Worm (Caenorhabditis elegans): ENCODE measurements around the gene F01G10.9.
A peak's percentile ranks its signal among the peaks of the same experiment; 100 is the strongest.

F01G10.9 gene

ce11 chrIV:10252886-10253639 lies 6.4 kb downstream of the F01G10.9 start:
- TF ChIP-seq ceh-9 (tag; optimal IDR thresholded peaks at IDR 0.05) = no peak
- TF ChIP-seq skn-1 (tag; optimal IDR thresholded peaks at IDR 0.05) = no peak
- no peak for TF ChIP-seq daf-12 (tag; optimal IDR thresholded peaks at IDR 0.05)
- no peak for TF ChIP-seq fos-1 (tag; optimal IDR thresholded peaks at IDR 0.05)
- TF ChIP-seq elt-3 (tag; optimal IDR thresholded peaks at IDR 0.05) = no peak
- no peak for TF ChIP-seq nhr-23 (tag; optimal IDR thresholded peaks at IDR 0.05)
- no peak for TF ChIP-seq aly-2 (tag; optimal IDR thresholded peaks at IDR 0.05)
- TF ChIP-seq jun-1 (tag; optimal IDR thresholded peaks at IDR 0.05) = peak; percentile 32
- no peak for TF ChIP-seq zag-1 (tag; optimal IDR thresholded peaks at IDR 0.05)
- TF ChIP-seq ama-1 (optimal IDR thresholded peaks at IDR 0.05) = no peak
- no peak for TF ChIP-seq ceh-28 (tag; optimal IDR thresholded peaks at IDR 0.05)
- no peak for TF ChIP-seq R02D3.7 (tag; optimal IDR thresholded peaks at IDR 0.05)
- TF ChIP-seq hmg-11 (tag; optimal IDR thresholded peaks at IDR 0.05) = no peak
- no peak for TF ChIP-seq egl-27 (tag; optimal IDR thresholded peaks at IDR 0.05)
- no peak for TF ChIP-seq nhr-237 (tag; optimal IDR thresholded peaks at IDR 0.05)
- TF ChIP-seq elt-2 (tag; optimal IDR thresholded peaks at IDR 0.05) = peak; percentile 59
- TF ChIP-seq nhr-12 (tag; optimal IDR thresholded peaks at IDR 0.05) = no peak
- TF ChIP-seq nhr-11 (tag; optimal IDR thresholded peaks at IDR 0.05) = no peak
- no peak for TF ChIP-seq sea-2 (GFP tag; optimal IDR thresholded peaks at IDR 0.05)
- no peak for TF ChIP-seq ceh-16 (tag; optimal IDR thresholded peaks at IDR 0.05)
- TF ChIP-seq nhr-28 (tag; optimal IDR thresholded peaks at IDR 0.05) = no peak
- peak; percentile 68 for TF ChIP-seq elt-1 (tag; optimal IDR thresholded peaks at IDR 0.05)
- no peak for TF ChIP-seq ZK546.5 (tag; optimal IDR thresholded peaks at IDR 0.05)
- no peak for TF ChIP-seq nfya-1 (tag; optimal IDR thresholded peaks at IDR 0.05; ENCODE audit: insufficient read depth)
- no peak for TF ChIP-seq lin-39 (tag; optimal IDR thresholded peaks at IDR 0.05)
- TF ChIP-seq pqm-1 (tag; optimal IDR thresholded peaks at IDR 0.05) = peak; percentile 12
- no peak for TF ChIP-seq nhr-67 (tag; optimal IDR thresholded peaks at IDR 0.05)
- no peak for TF ChIP-seq lsy-12 (tag; optimal IDR thresholded peaks at IDR 0.05)
- TF ChIP-seq nhr-76 (tag; optimal IDR thresholded peaks at IDR 0.05) = no peak
- TF ChIP-seq unc-39 (tag; optimal IDR thresholded peaks at IDR 0.05) = no peak
- TF ChIP-seq egl-5 (tag; optimal IDR thresholded peaks at IDR 0.05) = no peak
- TF ChIP-seq fkh-2 (tag; optimal IDR thresholded peaks at IDR 0.05) = no peak
- TF ChIP-seq ceh-82 (tag; optimal IDR thresholded peaks at IDR 0.05) = no peak
- no peak for TF ChIP-seq nhr-77 (tag; optimal IDR thresholded peaks at IDR 0.05)
- TF ChIP-seq fkh-10 (GFP tag; optimal IDR thresholded peaks at IDR 0.05) = no peak
- no peak for TF ChIP-seq ztf-11 (tag; optimal IDR thresholded peaks at IDR 0.05)
- TF ChIP-seq nhr-43 (tag; optimal IDR thresholded peaks at IDR 0.05; ENCODE audit: poor library complexity, severe bottlenecking) = no peak
- TF ChIP-seq unc-62 (GFP tag; optimal IDR thresholded peaks at IDR 0.05) = no peak
- no peak for TF ChIP-seq mdl-1 (tag; optimal IDR thresholded peaks at IDR 0.05)
- TF ChIP-seq tbx-2 (tag; optimal IDR thresholded peaks at IDR 0.05) = no peak
- TF ChIP-seq nhr-25 (tag; optimal IDR thresholded peaks at IDR 0.05) = peak; percentile 36
- peak in 1 of 2 experiments; percentile 30 for TF ChIP-seq eor-1 (tag; optimal IDR thresholded peaks at IDR 0.05)
- no peak for TF ChIP-seq lin-15B (tag; optimal IDR thresholded peaks at IDR 0.05)
- no peak for TF ChIP-seq snpc-4 (tag; optimal IDR thresholded peaks at IDR 0.05)

DNA sequence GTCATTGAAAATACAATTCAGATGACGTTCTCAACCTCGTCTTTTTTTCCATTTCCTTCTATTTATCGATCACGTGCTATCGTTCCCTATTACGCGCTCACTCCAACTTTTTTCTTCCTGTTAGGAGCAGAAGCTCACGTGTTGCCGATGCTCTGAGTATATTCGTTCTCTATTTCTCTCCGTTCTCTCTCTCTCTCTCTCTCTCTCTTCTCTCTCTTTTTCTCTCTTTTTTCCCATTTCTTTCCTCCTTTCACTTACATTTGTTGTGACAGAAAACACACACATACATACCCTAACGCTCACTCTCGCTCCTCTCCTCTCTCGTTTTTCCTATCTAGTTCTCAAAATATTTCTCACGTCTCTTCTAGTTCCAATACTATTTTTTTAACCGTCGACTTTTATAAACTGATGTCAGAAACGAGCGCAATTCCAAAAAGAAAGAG lies 7.1 kb downstream of the F01G10.9 start:
- no peak for TF ChIP-seq nhr-12 (tag; optimal IDR thresholded peaks at IDR 0.05)
- peak; percentile 25 for TF ChIP-seq nhr-43 (tag; optimal IDR thresholded peaks at IDR 0.05; ENCODE audit: poor library complexity, severe bottlenecking)
- TF ChIP-seq pqm-1 (tag; optimal IDR thresholded peaks at IDR 0.05) = peak; percentile 92
- peak; percentile 2 for TF ChIP-seq fos-1 (tag; optimal IDR thresholded peaks at IDR 0.05)
- peak; percentile 64 for TF ChIP-seq lin-39 (tag; optimal IDR thresholded peaks at IDR 0.05)
- TF ChIP-seq aly-2 (tag; optimal IDR thresholded peaks at IDR 0.05) = no peak
- peak; percentile 67 for TF ChIP-seq tbx-2 (tag; optimal IDR thresholded peaks at IDR 0.05)
- TF ChIP-seq R02D3.7 (tag; optimal IDR thresholded peaks at IDR 0.05) = peak; percentile 39
- TF ChIP-seq snpc-4 (tag; optimal IDR thresholded peaks at IDR 0.05) = peak; percentile 82
- peak; percentile 94 for TF ChIP-seq mdl-1 (tag; optimal IDR thresholded peaks at IDR 0.05)
- no peak for TF ChIP-seq ama-1 (optimal IDR thresholded peaks at IDR 0.05)
- peak; percentile 86 for TF ChIP-seq nfya-1 (tag; optimal IDR thresholded peaks at IDR 0.05; ENCODE audit: insufficient read depth)
- TF ChIP-seq eor-1 (tag; optimal IDR thresholded peaks at IDR 0.05) = no peak
- peak; percentile 93 for TF ChIP-seq pha-4 (tag; optimal IDR thresholded peaks at IDR 0.05)
- TF ChIP-seq jun-1 (tag; optimal IDR thresholded peaks at IDR 0.05) = peak; percentile 97
- no peak for TF ChIP-seq nhr-28 (tag; optimal IDR thresholded peaks at IDR 0.05)
- peak; percentile 70 for TF ChIP-seq lsy-12 (tag; optimal IDR thresholded peaks at IDR 0.05)
- peak; percentile 43 for TF ChIP-seq nhr-25 (tag; optimal IDR thresholded peaks at IDR 0.05)
- TF ChIP-seq skn-1 (tag; optimal IDR thresholded peaks at IDR 0.05) = peak; percentile 87
- TF ChIP-seq zag-1 (tag; optimal IDR thresholded peaks at IDR 0.05) = no peak
- TF ChIP-seq egl-5 (tag; optimal IDR thresholded peaks at IDR 0.05) = peak; percentile 46
- TF ChIP-seq nhr-23 (tag; optimal IDR thresholded peaks at IDR 0.05) = peak; percentile 52
- TF ChIP-seq elt-1 (tag; optimal IDR thresholded peaks at IDR 0.05) = peak; percentile 75
- peak; percentile 12 for TF ChIP-seq fkh-2 (tag; optimal IDR thresholded peaks at IDR 0.05)
- TF ChIP-seq ceh-82 (tag; optimal IDR thresholded peaks at IDR 0.05) = no peak
- no peak for TF ChIP-seq nhr-237 (tag; optimal IDR thresholded peaks at IDR 0.05)
- TF ChIP-seq nhr-77 (tag; optimal IDR thresholded peaks at IDR 0.05) = no peak
- TF ChIP-seq nhr-76 (tag; optimal IDR thresholded peaks at IDR 0.05) = no peak
- peak; percentile 93 for TF ChIP-seq elt-2 (tag; optimal IDR thresholded peaks at IDR 0.05)
- no peak for TF ChIP-seq egl-27 (tag; optimal IDR thresholded peaks at IDR 0.05)
- peak; percentile 93 for TF ChIP-seq fkh-10 (GFP tag; optimal IDR thresholded peaks at IDR 0.05)
- peak; percentile 75 for TF ChIP-seq nhr-11 (tag; optimal IDR thresholded peaks at IDR 0.05)
- TF ChIP-seq lin-15B (tag; optimal IDR thresholded peaks at IDR 0.05) = peak; percentile 57
- TF ChIP-seq unc-62 (GFP tag; optimal IDR thresholded peaks at IDR 0.05) = peak; percentile 55
- peak; percentile 74 for TF ChIP-seq ceh-28 (tag; optimal IDR thresholded peaks at IDR 0.05)
- no peak for TF ChIP-seq ztf-11 (tag; optimal IDR thresholded peaks at IDR 0.05)
- TF ChIP-seq hmg-11 (tag; optimal IDR thresholded peaks at IDR 0.05) = peak; percentile 81
